Worm (Caenorhabditis elegans) whole organism, early embryonic: ENCODE results near the gene pbs-3.

Experiments used
- B0310.2 ChIP-seq: sonication (generic microtip); optimal IDR thresholded peaks from 2 replicates; lab custom pipeline; 2016; ENCODE audit warnings: mild to moderate bottlenecking, missing genetic modification characterization, missing compliant biosample characterization
- F13C5.2 ChIP-seq: sonication (generic microtip); optimal IDR thresholded peaks from 2 replicates; lab custom pipeline; 2017; ENCODE audit warnings: mild to moderate bottlenecking, missing genetic modification characterization, inconsistent platforms, missing compliant biosample characterization
- aly-1 ChIP-seq: sonication (generic microtip); optimal IDR thresholded peaks from 2 replicates; lab custom pipeline; 2016; ENCODE audit warnings: missing genetic modification characterization, missing compliant biosample characterization
- ama-1 ChIP-seq: fragments of 150-350 bp; optimal IDR thresholded peaks from 2 replicates; lab custom pipeline; 2014
- ceh-13 ChIP-seq: fragments of 200-800 bp; sonication (Bioruptor generic); optimal IDR thresholded peaks from 2 replicates; lab custom pipeline; 2018; ENCODE audit warnings: mild to moderate bottlenecking, missing genetic modification characterization, missing compliant biosample characterization
- ceh-36 ChIP-seq: sonication (generic microtip); optimal IDR thresholded peaks from 2 replicates; lab custom pipeline; 2016; ENCODE audit warnings: missing genetic modification characterization, inconsistent platforms, missing compliant biosample characterization
- ets-7 ChIP-seq: sonication (generic microtip); optimal IDR thresholded peaks from 2 replicates; lab custom pipeline; 2016; ENCODE audit warnings: missing genotype, missing genetic modification characterization, missing compliant biosample characterization
- flt-1 ChIP-seq: fragments of 200-800 bp; sonication (Bioruptor generic); IDR thresholded peaks from 2 replicates; pipeline ENCODE4 v1.3.6; 2022; ENCODE audit warnings: missing genetic modification characterization, missing compliant biosample characterization
- hmbx-1 ChIP-seq: sonication (generic microtip); optimal IDR thresholded peaks from 2 replicates; lab custom pipeline; 2016; ENCODE audit warnings: mild to moderate bottlenecking, missing genetic modification characterization, missing compliant biosample characterization
- hmg-4 ChIP-seq: fragments of 200-800 bp; sonication (Bioruptor generic); optimal IDR thresholded peaks from 2 replicates; lab custom pipeline; 2018; ENCODE audit warnings: mild to moderate bottlenecking, missing genetic modification characterization, missing compliant biosample characterization
- hnd-1 ChIP-seq: sonication (generic microtip); optimal IDR thresholded peaks from 2 replicates; lab custom pipeline; 2016; ENCODE audit warnings: missing genetic modification characterization, missing compliant biosample characterization
- pes-1 ChIP-seq: fragments of 200-800 bp; sonication (Bioruptor generic); IDR thresholded peaks from 2 replicates; pipeline ENCODE4 v1.3.6; 2022; ENCODE audit warnings: missing genetic modification reagents, missing genetic modification characterization, missing compliant biosample characterization
- scrt-1 ChIP-seq: fragments of 200-800 bp; sonication (Bioruptor generic); IDR thresholded peaks from 2 replicates; pipeline ENCODE4 v1.3.6; 2022; ENCODE audit warnings: missing genetic modification characterization, missing compliant biosample characterization
- sea-1 ChIP-seq: fragments of 200-800 bp; sonication (Bioruptor generic); conservative IDR thresholded peaks from 2 replicates; pipeline ENCODE4 v1.3.6; 2022; ENCODE audit warnings: missing genetic modification characterization, missing compliant biosample characterization
- tbx-11 ChIP-seq: fragments of 200-800 bp; sonication (Bioruptor generic); IDR thresholded peaks from 2 replicates; pipeline ENCODE4 v1.3.6; 2022; ENCODE audit warnings: missing genetic modification characterization, missing compliant biosample characterization
- tbx-37 ChIP-seq: fragments of 200-800 bp; sonication (Bioruptor generic); conservative IDR thresholded peaks from 2 replicates; pipeline ENCODE4 v1.3.6; 2022; ENCODE audit warnings: missing genetic modification reagents, missing genetic modification characterization, missing compliant biosample characterization
- tra-4 ChIP-seq: sonication (generic microtip); optimal IDR thresholded peaks from 2 replicates; lab custom pipeline; 2017; ENCODE audit warnings: missing genetic modification characterization, missing compliant biosample characterization

The pbs-3 gene

ce11 chrII:4993530-4994192 lies 38.4 kb upstream of the pbs-3 start, which contains the start of the genes eif-1 and vps-24:
Gene eif-1, minus strand, starts transcription at chrII:4993580.
Gene vps-24, plus strand, starts transcription at chrII:4993998.
- no peak for TF ChIP-seq tra-4 (tag; lab: Kevin White, UChicago)
- no peak for TF ChIP-seq hmg-4
- TF ChIP-seq aly-1 (tag; lab: Kevin White, UChicago): no peak
- no peak for TF ChIP-seq ama-1 (lab: Kevin White, UChicago)
- TF ChIP-seq pes-1 (GFP tag; lab: Robert Waterston, UW): 0 out of 2 replicates have a peak, but pooled peaks have one; percentile 37
- no peak for TF ChIP-seq tbx-37 (GFP tag; lab: Robert Waterston, UW)

- TF ChIP-seq hmbx-1 (tag; lab: Kevin White, UChicago): no peak
- no peak for TF ChIP-seq scrt-1 (GFP tag; lab: Robert Waterston, UW)
- TF ChIP-seq tbx-11 (GFP tag; lab: Robert Waterston, UW): no peak
- TF ChIP-seq hnd-1: no peak
- TF ChIP-seq ama-1 (lab: Kevin White, UChicago): no peak
- no peak for TF ChIP-seq aly-1 (tag; lab: Kevin White, UChicago)
- TF ChIP-seq sea-1 (GFP tag; lab: Robert Waterston, UW): no peak
- TF ChIP-seq tbx-37 (GFP tag; lab: Robert Waterston, UW): no peak
- TF ChIP-seq tra-4 (tag; lab: Kevin White, UChicago): no peak
- no peak for TF ChIP-seq flt-1 (GFP tag; lab: Robert Waterston, UW)
- TF ChIP-seq hmg-4: no peak
- TF ChIP-seq B0310.2 (tag; lab: Kevin White, UChicago): no peak
- no peak for TF ChIP-seq pes-1 (GFP tag; lab: Robert Waterston, UW)
- TF ChIP-seq F13C5.2: no peak
- no peak for TF ChIP-seq ceh-36
- no peak for TF ChIP-seq ceh-13
- TF ChIP-seq ets-7 (tag; lab: Kevin White, UChicago): no peak
Observed at ce11 chrII:4992977-4993376, 37.8 kb upstream of the pbs-3 start, which contains the start of gene pigb-1. Gene pigb-1, minus strand, starts transcription at chrII:4993077.

ce11 chrII:4989802-4990201 lies 34.6 kb upstream of the pbs-3 start, which contains the start of gene T27F7.12:
Gene T27F7.12, plus strand, starts transcription at chrII:4990102.
- no peak for TF ChIP-seq pes-1 (GFP tag; lab: Robert Waterston, UW)
- no peak for TF ChIP-seq ets-7 (tag; lab: Kevin White, UChicago)
- TF ChIP-seq aly-1 (tag; lab: Kevin White, UChicago): no peak
- TF ChIP-seq sea-1 (GFP tag; lab: Robert Waterston, UW): no peak
- TF ChIP-seq tbx-37 (GFP tag; lab: Robert Waterston, UW): no peak
- TF ChIP-seq ama-1 (lab: Kevin White, UChicago): no peak
- TF ChIP-seq hmbx-1 (tag; lab: Kevin White, UChicago): no peak
- no peak for TF ChIP-seq ceh-13
- TF ChIP-seq ceh-36: no peak
- TF ChIP-seq hmg-4: no peak
- no peak for TF ChIP-seq tra-4 (tag; lab: Kevin White, UChicago)
- TF ChIP-seq hnd-1: no peak
- no peak for TF ChIP-seq B0310.2 (tag; lab: Kevin White, UChicago)

ce11 chrII:4987257-4987656 lies 32.0 kb upstream of the pbs-3 start:
- no peak for TF ChIP-seq flt-1 (GFP tag; lab: Robert Waterston, UW)
- TF ChIP-seq ceh-36: no peak
- no peak for TF ChIP-seq tbx-11 (GFP tag; lab: Robert Waterston, UW)
- no peak for TF ChIP-seq tbx-37 (GFP tag; lab: Robert Waterston, UW)
- no peak for TF ChIP-seq B0310.2 (tag; lab: Kevin White, UChicago)
- no peak for TF ChIP-seq ama-1 (lab: Kevin White, UChicago)
- TF ChIP-seq pes-1 (GFP tag; lab: Robert Waterston, UW): no peak
- no peak for TF ChIP-seq scrt-1 (GFP tag; lab: Robert Waterston, UW)
- TF ChIP-seq tra-4 (tag; lab: Kevin White, UChicago): no peak
- no peak for TF ChIP-seq F13C5.2
- no peak for TF ChIP-seq hmg-4
- no peak for TF ChIP-seq sea-1 (GFP tag; lab: Robert Waterston, UW)
- TF ChIP-seq hmbx-1 (tag; lab: Kevin White, UChicago): no peak
- no peak for TF ChIP-seq ceh-13
- TF ChIP-seq aly-1 (tag; lab: Kevin White, UChicago): no peak
- no peak for TF ChIP-seq hnd-1

- no peak for TF ChIP-seq B0310.2 (tag; lab: Kevin White, UChicago)
- no peak for TF ChIP-seq ama-1 (lab: Kevin White, UChicago)
- TF ChIP-seq ceh-36: peak; percentile 30
- no peak for TF ChIP-seq tbx-37 (GFP tag; lab: Robert Waterston, UW)
- no peak for TF ChIP-seq F13C5.2
- no peak for TF ChIP-seq hmbx-1 (tag; lab: Kevin White, UChicago)
Observed at ce11 chrII:4986664-4987063, 31.4 kb upstream of the pbs-3 start.

ce11 chrII:4985961-4986503 lies 30.8 kb upstream of the pbs-3 start:
- TF ChIP-seq hmg-4 (no peak), sea-1 (GFP tag; lab: Robert Waterston, UW) (no peak), scrt-1 (GFP tag; lab: Robert Waterston, UW) (no peak), flt-1 (GFP tag; lab: Robert Waterston, UW) (no peak), ceh-36 (no peak), ama-1 (lab: Kevin White, UChicago) (no peak), aly-1 (tag; lab: Kevin White, UChicago) (no peak), tbx-11 (GFP tag; lab: Robert Waterston, UW) (no peak), F13C5.2 (no peak), pes-1 (GFP tag; lab: Robert Waterston, UW) (no peak), B0310.2 (tag; lab: Kevin White, UChicago) (no peak), hnd-1 (no peak), tbx-37 (GFP tag; lab: Robert Waterston, UW) (no peak), tra-4 (tag; lab: Kevin White, UChicago) (no peak), ets-7 (tag; lab: Kevin White, UChicago) (no peak), ceh-13 (no peak), hmbx-1 (tag; lab: Kevin White, UChicago) (no peak)

- TF ChIP-seq aly-1 (tag; lab: Kevin White, UChicago): no peak
- TF ChIP-seq ceh-13: no peak
- TF ChIP-seq flt-1 (GFP tag; lab: Robert Waterston, UW): no peak
- TF ChIP-seq ets-7 (tag; lab: Kevin White, UChicago): no peak
- TF ChIP-seq hmbx-1 (tag; lab: Kevin White, UChicago): no peak
- TF ChIP-seq scrt-1 (GFP tag; lab: Robert Waterston, UW): no peak
- TF ChIP-seq hmg-4: no peak
- TF ChIP-seq ceh-36: no peak
- TF ChIP-seq sea-1 (GFP tag; lab: Robert Waterston, UW): no peak
- TF ChIP-seq ama-1 (lab: Kevin White, UChicago): no peak
- TF ChIP-seq tra-4 (tag; lab: Kevin White, UChicago): no peak
- no peak for TF ChIP-seq F13C5.2
- no peak for TF ChIP-seq tbx-37 (GFP tag; lab: Robert Waterston, UW)
- TF ChIP-seq B0310.2 (tag; lab: Kevin White, UChicago): no peak
- TF ChIP-seq tbx-11 (GFP tag; lab: Robert Waterston, UW): no peak
- TF ChIP-seq hnd-1: no peak
- TF ChIP-seq pes-1 (GFP tag; lab: Robert Waterston, UW): no peak
Observed at ce11 chrII:4984151-4984550, 28.9 kb upstream of the pbs-3 start.
